Worm (Caenorhabditis elegans) whole organism, L4/young adult: ENCODE results near the gene C35C5.10.
A peak's percentile ranks its signal among the peaks of the same experiment; 100 is the strongest.

ENCODE experiments used
- W03F9.2 ChIP-seq: fragments of 150-350 bp; optimal IDR thresholded peaks from 2 replicates; lab custom pipeline; 2014; ENCODE audit warnings: missing biosample characterization, missing genetic modification characterization
- dao-5 ChIP-seq: sonication (generic microtip); optimal IDR thresholded peaks from 2 replicates; lab custom pipeline; 2016; ENCODE audit warnings: missing genotype, missing genetic modification characterization, moderate library complexity, missing compliant biosample characterization
- him-1 ChIP-seq: sonication (generic microtip); optimal IDR thresholded peaks from 2 replicates; lab custom pipeline; 2016; ENCODE audit warnings: missing genotype, missing genetic modification reagents, missing genetic modification characterization, missing compliant biosample characterization

ce11 chrX:11522058-11522757 is 33.8 kb upstream of the C35C5.10 start, which contains the start of gene sdc-2:
- TF ChIP-seq dao-5 (tag; lab: Kevin White, UChicago), result no peak
- no peak for TF ChIP-seq W03F9.2 (tag; lab: Kevin White, UChicago)
- peak; percentile 44 for TF ChIP-seq him-1
